Worm (Caenorhabditis elegans): Measurements from ENCODE around the gene Y62F5A.10.
A peak's percentile ranks its signal among the peaks of the same experiment; 100 is the strongest.
"Not testable (repeated sequence)": the region's sequence is repeated elsewhere in the genome, so short reads cannot be mapped to it uniquely, and the experiment has no call there.

Gene Y62F5A.10

ce11 chrII:11534429-11535099 is 13.2 kb downstream of the Y62F5A.10 start, which contains the start of gene Y62F5A.12 (continued):
- TF ChIP-seq zfp-3 (GFP tag; conservative IDR thresholded peaks at IDR 0.05) (peak; percentile 92), nhr-11 (tag; optimal IDR thresholded peaks at IDR 0.05) (peak; percentile 68), nhr-77 (tag; optimal IDR thresholded peaks at IDR 0.05) (peak; percentile 81), aha-1 (tag) (peak; percentile 99), sdz-12 (GFP tag; optimal IDR thresholded peaks at IDR 0.05) (peak; percentile 60), spr-1 (tag; optimal IDR thresholded peaks at IDR 0.05) (peak; percentile 66), lin-1 (GFP tag; IDR thresholded peaks at IDR 0.05) (peak; percentile 85; the same call in 1 of the 2 replicates), dpl-1 (GFP tag; optimal IDR thresholded peaks at IDR 0.05) (peak; percentile 77), rbr-2 (tag; optimal IDR thresholded peaks at IDR 0.05) (peak; percentile 89), hif-1 (tag; optimal IDR thresholded peaks at IDR 0.05) (peak in 1 of 2 experiments; percentile 93), unc-62 (GFP tag; optimal IDR thresholded peaks at IDR 0.05 in 1 of 2) (peak in 1 of 2 experiments; percentile 66), nhr-48 (tag; optimal IDR thresholded peaks at IDR 0.05) (peak; percentile 55), ctbp-1 (GFP tag; IDR thresholded peaks at IDR 0.05) (peak; percentile 94), ZK337.2 (GFP tag; IDR thresholded peaks at IDR 0.05) (peak; percentile 99), hmg-1.1 (GFP tag; IDR thresholded peaks at IDR 0.05) (peak; percentile 93), nhr-25 (tag; optimal IDR thresholded peaks at IDR 0.05; ENCODE audit: borderline replicate concordance, insufficient read depth) (peak; percentile 40), nhr-28 (tag; optimal IDR thresholded peaks at IDR 0.05) (peak; percentile 52), daf-16 (GFP tag; optimal IDR thresholded peaks at IDR 0.05) (peak in 1 of 2 experiments; percentile 68)
- TF ChIP-seq unc-62, daf-16 (tag; optimal IDR thresholded peaks at IDR 0.05): not testable (repeated sequence)

- TF ChIP-seq aha-1 (tag) (peak; percentile 58), nhr-11 (tag; optimal IDR thresholded peaks at IDR 0.05) (no peak), ctbp-1 (GFP tag; IDR thresholded peaks at IDR 0.05) (no peak), unc-62 (GFP tag; optimal IDR thresholded peaks at IDR 0.05 in 1 of 2) (peak in 1 of 2 experiments; percentile 26), unc-62 (tag; optimal IDR thresholded peaks at IDR 0.05) (no peak)
Observed at ce11 chrII:11535429-11535828, 14.0 kb downstream of the Y62F5A.10 start.

ce11 chrII:11535924-11536323 is 14.5 kb downstream of the Y62F5A.10 start:
- no peak for TF ChIP-seq mdt-29 (GFP tag; IDR thresholded peaks at IDR 0.05)

- TF ChIP-seq mxl-2 (GFP tag; conservative IDR thresholded peaks at IDR 0.05) (no peak), aha-1 (tag) (peak; percentile 63)
Observed at ce11 chrII:11536505-11536904, 15.1 kb downstream of the Y62F5A.10 start.

- TF ChIP-seq unc-130 (GFP tag; optimal IDR thresholded peaks at IDR 0.05) (peak; percentile 70), D1046.2 (GFP tag; IDR thresholded peaks at IDR 0.05) (0 out of 2 replicates have a peak, but pooled peaks have one; percentile 8), lin-39 (tag; optimal IDR thresholded peaks at IDR 0.05) (no peak), tra-1 (GFP tag; IDR thresholded peaks at IDR 0.05) (no peak), lin-38 (GFP tag; IDR thresholded peaks at IDR 0.05) (peak; percentile 73), spr-3 (GFP tag; optimal IDR thresholded peaks at IDR 0.05) (peak; percentile 9), Y48G9A.11 (GFP tag; IDR thresholded peaks at IDR 0.05) (peak; percentile 64; the same call in 1 of the 2 replicates), gei-8 (GFP tag; optimal IDR thresholded peaks at IDR 0.05) (no peak), set-16 (GFP tag; IDR thresholded peaks at IDR 0.05) (peak; percentile 82), mdl-1 (tag; optimal IDR thresholded peaks at IDR 0.05) (peak in 1 of 2 experiments; percentile 3), ceh-44 (GFP tag; IDR thresholded peaks at IDR 0.05) (no peak)
Observed at ce11 chrII:11537115-11537514, 15.7 kb downstream of the Y62F5A.10 start.
